Fruit fly (Drosophila melanogaster) whole organism, embryonic: ENCODE data around the gene Hand.

Source experiments
- Aef1 ChIP-seq: fragments of 200-800 bp; sonication (Bioruptor generic); IDR thresholded peaks from 3 replicates; pipeline ENCODE4 v1.3.6; 2022; ENCODE audit warnings: missing biosample characterization, missing genetic modification characterization
- Awh ChIP-seq: fragments of 200-800 bp; sonication (Bioruptor generic); IDR thresholded peaks from 2 replicates; pipeline ENCODE4, ENCODE4 v1.3.6; 2022; ENCODE audit warnings: missing biosample characterization, missing genetic modification characterization
- B-H2 ChIP-seq: fragments of 200-800 bp; sonication (Bioruptor generic); optimal IDR thresholded peaks from 2 replicates; lab custom pipeline; 2018; ENCODE audit warnings: missing biosample characterization, mild to moderate bottlenecking, missing genetic modification characterization
- Blimp-1 ChIP-seq: fragments of 200-800 bp; sonication (Bioruptor generic); optimal IDR thresholded peaks from 3 replicates; lab custom pipeline; 2018; ENCODE audit warnings: missing biosample characterization, missing genetic modification characterization, mild to moderate bottlenecking, moderate library complexity, missing genetic modification reagents
- CG10147 ChIP-seq: fragments of 200-800 bp; sonication (Bioruptor generic); optimal IDR thresholded peaks from 2 replicates; lab custom pipeline; 2019; ENCODE audit warnings: missing biosample characterization, mild to moderate bottlenecking, missing genetic modification characterization, moderate library complexity
- CG10979 ChIP-seq: fragments of 200-800 bp; sonication (Bioruptor generic); optimal IDR thresholded peaks from 2 replicates; lab custom pipeline; 2018; ENCODE audit warnings: missing biosample characterization, mild to moderate bottlenecking, missing genetic modification characterization, moderate library complexity
- CG12659 ChIP-seq: fragments of 200-800 bp; sonication (Bioruptor generic); optimal IDR thresholded peaks from 3 replicates; lab custom pipeline; 2017; ENCODE audit warnings: mild to moderate bottlenecking, missing biosample characterization, missing genetic modification reagents, missing genetic modification characterization
- CG1529 ChIP-seq: fragments of 200-800 bp; sonication (Bioruptor generic); optimal IDR thresholded peaks from 3 replicates; lab custom pipeline; 2018; ENCODE audit warnings: missing biosample characterization, missing genetic modification characterization
- CG15696 ChIP-seq: fragments of 200-800 bp; sonication (Bioruptor generic); optimal IDR thresholded peaks from 2 replicates; lab custom pipeline; 2019; ENCODE audit warnings: missing biosample characterization, mild to moderate bottlenecking, missing genetic modification characterization, moderate library complexity
- CG1647 ChIP-seq: fragments of 200-800 bp; sonication (Bioruptor generic); optimal IDR thresholded peaks from 3 replicates; lab custom pipeline; 2016; ENCODE audit warnings: missing biosample characterization, missing genetic modification characterization
- CG16813 ChIP-seq: fragments of 200-800 bp; sonication (Bioruptor generic); IDR thresholded peaks from 3 replicates; pipeline ENCODE4 v1.3.6; 2022; ENCODE audit warnings: missing biosample characterization, missing genetic modification characterization; ENCODE audit not compliant: partially characterized antibody
- CG17186 ChIP-seq: fragments of 200-800 bp; sonication (Bioruptor generic); optimal IDR thresholded peaks from 3 replicates; lab custom pipeline; 2017; ENCODE audit warnings: missing biosample characterization, missing genetic modification reagents, missing genetic modification characterization
- CG2712 ChIP-seq: fragments of 200-800 bp; optimal IDR thresholded peaks from 3 replicates; lab custom pipeline; 2019; ENCODE audit warnings: missing biosample characterization, mild to moderate bottlenecking, missing genetic modification characterization, moderate library complexity
- CG31441 ChIP-seq: fragments of 200-800 bp; sonication (Bioruptor generic); IDR thresholded peaks from 2 replicates; pipeline ENCODE4 v1.3.6; 2022; ENCODE audit warnings: missing biosample characterization, missing genetic modification characterization
- CG34376 ChIP-seq: fragments of 200-800 bp; sonication (Bioruptor generic); optimal IDR thresholded peaks from 2 replicates; lab custom pipeline; 2018; ENCODE audit warnings: missing biosample characterization, mild to moderate bottlenecking, missing genetic modification characterization
- CG5953 ChIP-seq: fragments of 200-800 bp; sonication (Bioruptor generic); IDR thresholded peaks from 2 replicates; pipeline ENCODE4 v1.3.6; 2022; ENCODE audit warnings: missing biosample characterization, missing genetic modification characterization
- CG7357 ChIP-seq: fragments of 200-800 bp; sonication (Bioruptor generic); IDR thresholded peaks from 3 replicates; pipeline ENCODE4 v1.3.6; 2022; ENCODE audit warnings: missing biosample characterization, missing genetic modification characterization
- CG8290 ChIP-seq, 3 experiments: fragments of 200-800 bp; sonication (Bioruptor generic); optimal IDR thresholded peaks; 2 replicates each; lab custom pipeline; 2016 to 2019; ENCODE audit warnings: missing biosample characterization in 3 of 3, missing genetic modification characterization in 3 of 3, mild to moderate bottlenecking in 2 of 3, moderate library complexity in 1 of 3
- CG9437 ChIP-seq: fragments of 200-800 bp; sonication (Bioruptor generic); optimal IDR thresholded peaks from 2 replicates; lab custom pipeline; 2018; ENCODE audit warnings: missing biosample characterization, mild to moderate bottlenecking, missing genetic modification characterization
- CkIIα-i1 ChIP-seq: fragments of 200-800 bp; sonication (Bioruptor generic); IDR thresholded peaks from 2 replicates; pipeline ENCODE4 v1.3.6; 2022; ENCODE audit warnings: missing biosample characterization, missing genetic modification characterization
- Dref ChIP-seq: fragments of 200-800 bp; sonication (Bioruptor generic); IDR thresholded peaks from 2 replicates; pipeline ENCODE4 v1.3.6; 2022; ENCODE audit warnings: missing biosample characterization, missing genetic modification characterization
- Myb ChIP-seq: fragments of 200-800 bp; sonication (Bioruptor generic); optimal IDR thresholded peaks from 2 replicates; lab custom pipeline; 2016; ENCODE audit warnings: missing biosample characterization, missing genetic modification characterization
- Neu2 ChIP-seq: fragments of 200-800 bp; sonication (Bioruptor generic); optimal IDR thresholded peaks from 3 replicates; lab custom pipeline; 2016; ENCODE audit warnings: missing biosample characterization, missing genetic modification characterization, borderline replicate concordance
- Opbp ChIP-seq: fragments of 200-800 bp; sonication (Bioruptor generic); IDR thresholded peaks from 3 replicates; pipeline ENCODE4 v1.3.6; 2022; ENCODE audit warnings: missing biosample characterization, missing genetic modification characterization; ENCODE audit not compliant: partially characterized antibody
- Trl ChIP-seq, 3 experiments: fragments of >200 bp in 2 of 3; fragments of 200-800 bp in 1 of 3; sonication (Bioruptor generic) in 1 of 3; optimal IDR thresholded peaks; 2 replicates in 1 of 3; 3 replicates in 2 of 3; lab custom pipeline; 2016 to 2017; ENCODE audit warnings: missing biosample characterization in 1 of 3, missing genetic modification characterization in 1 of 3
- Xrp1 ChIP-seq: fragments of 200-800 bp; sonication (Bioruptor generic); IDR thresholded peaks from 2 replicates; pipeline ENCODE4 v1.3.6; 2022; ENCODE audit warnings: missing biosample characterization, missing genetic modification characterization
- bowl ChIP-seq: fragments of 200-800 bp; sonication (Bioruptor generic); IDR thresholded peaks from 2 replicates; pipeline ENCODE4 v1.3.6; 2022; ENCODE audit warnings: missing biosample characterization, missing genetic modification characterization
- btn ChIP-seq: fragments of 200-800 bp; sonication (Bioruptor generic); optimal IDR thresholded peaks from 2 replicates; lab custom pipeline; 2016; ENCODE audit warnings: missing biosample characterization, missing genetic modification characterization
- caup ChIP-seq: fragments of 200-800 bp; sonication (Bioruptor generic); optimal IDR thresholded peaks from 3 replicates; lab custom pipeline; 2017; ENCODE audit warnings: missing biosample characterization, mild to moderate bottlenecking, missing genetic modification characterization, moderate library complexity; ENCODE audit not compliant: severe bottlenecking
- da ChIP-seq: fragments of 200-800 bp; sonication (Bioruptor generic); optimal IDR thresholded peaks from 2 replicates; lab custom pipeline; 2016; ENCODE audit warnings: missing biosample characterization, missing genetic modification characterization
- disco-r ChIP-seq: fragments of 200-800 bp; sonication (Bioruptor generic); optimal IDR thresholded peaks from 2 replicates; lab custom pipeline; 2016; ENCODE audit warnings: missing biosample characterization, missing genetic modification characterization
- emc ChIP-seq: fragments of 200-800 bp; sonication (Bioruptor generic); optimal IDR thresholded peaks from 2 replicates; lab custom pipeline; 2016; ENCODE audit warnings: missing biosample characterization, missing genetic modification characterization
- esg ChIP-seq: fragments of 200-800 bp; sonication (Bioruptor generic); conservative IDR thresholded peaks from 2 replicates; pipeline ENCODE4 v1.3.6; 2022; ENCODE audit warnings: missing biosample characterization, missing genetic modification characterization
- exex ChIP-seq: fragments of 200-800 bp; sonication (Bioruptor generic); optimal IDR thresholded peaks from 4 replicates; lab custom pipeline; 2018; ENCODE audit warnings: missing biosample characterization, mild to moderate bottlenecking, missing genetic modification characterization, moderate library complexity
- fd102C ChIP-seq: fragments of 200-800 bp; sonication (Bioruptor generic); optimal IDR thresholded peaks from 2 replicates; lab custom pipeline; 2018; ENCODE audit warnings: missing biosample characterization, mild to moderate bottlenecking, missing genetic modification characterization, moderate library complexity
- jing ChIP-seq: fragments of 200-800 bp; sonication (Bioruptor generic); optimal IDR thresholded peaks from 2 replicates; lab custom pipeline; 2018; ENCODE audit warnings: missing biosample characterization, mild to moderate bottlenecking, missing genetic modification characterization
- lab ChIP-seq: fragments of 200-800 bp; sonication (Bioruptor generic); optimal IDR thresholded peaks from 3 replicates; lab custom pipeline; 2017; ENCODE audit warnings: missing biosample characterization, missing genetic modification characterization, mild to moderate bottlenecking, moderate library complexity, missing genetic modification reagents
- lov ChIP-seq, 2 experiments: fragments of 200-800 bp in 1 of 2; fragments of >200 bp in 1 of 2; sonication (Bioruptor generic) in 1 of 2; IDR thresholded peaks in 1 of 2; optimal IDR thresholded peaks in 1 of 2; 2 replicates in 1 of 2; 3 replicates in 1 of 2; pipeline versions ENCODE4 v1.3.6 to Lab custom; 2017 to 2022; ENCODE audit warnings: missing biosample characterization in 1 of 2, missing genetic modification characterization in 1 of 2
- nmo ChIP-seq: fragments of 200-800 bp; sonication (Bioruptor generic); optimal IDR thresholded peaks from 2 replicates; lab custom pipeline; 2018; ENCODE audit warnings: missing biosample characterization, mild to moderate bottlenecking, missing genetic modification characterization, moderate library complexity
- peb ChIP-seq: fragments of 200-800 bp; sonication (Bioruptor generic); IDR thresholded peaks from 2 replicates; pipeline ENCODE4 v1.3.6; 2022; ENCODE audit warnings: missing biosample characterization, missing genetic modification characterization
- sd ChIP-seq: fragments of 200-800 bp; sonication (Bioruptor generic); optimal IDR thresholded peaks from 3 replicates; lab custom pipeline; 2018; ENCODE audit warnings: missing biosample characterization, mild to moderate bottlenecking, missing genetic modification characterization, moderate library complexity
- sens ChIP-seq: fragments of 200-800 bp; sonication (Bioruptor generic); peaks from one replicate; lab custom pipeline; 2016; ENCODE audit warnings: missing biosample characterization, missing genetic modification characterization
- sug ChIP-seq: fragments of 200-800 bp; optimal IDR thresholded peaks from 2 replicates; lab custom pipeline; 2019; ENCODE audit warnings: missing biosample characterization, mild to moderate bottlenecking, missing genetic modification characterization, moderate library complexity
- tin ChIP-seq: fragments of 200-800 bp; sonication (Bioruptor generic); optimal IDR thresholded peaks from 3 replicates; lab custom pipeline; 2016; ENCODE audit warnings: missing biosample characterization, missing genetic modification characterization
- unc-4 ChIP-seq: fragments of 200-800 bp; sonication (Bioruptor generic); IDR thresholded peaks from 2 replicates; pipeline ENCODE4 v1.3.6; 2022; ENCODE audit warnings: missing biosample characterization, missing genetic modification characterization; ENCODE audit not compliant: partially characterized antibody
- usp ChIP-seq: fragments of >200 bp; optimal IDR thresholded peaks from 2 replicates; lab custom pipeline; 2017; ENCODE audit warnings: missing biosample characterization, missing genetic modification characterization
- zen ChIP-seq: fragments of 200-800 bp; sonication (Bioruptor generic); optimal IDR thresholded peaks from 3 replicates; lab custom pipeline; 2018; ENCODE audit warnings: missing biosample characterization, mild to moderate bottlenecking, missing genetic modification characterization, moderate library complexity

Gene Hand

dm6 chr2L:10333091-10333991 lies 38.2 kb upstream of the Hand start, which contains the start of gene GATAd (continued):
- TF ChIP-seq lov (optimal IDR thresholded peaks at IDR 0.05; lab: Kevin White, UChicago) (no peak), lov (GFP tag; IDR thresholded peaks at IDR 0.05; lab: Robert Waterston, UW) (no peak), Dref (GFP tag; lab: Robert Waterston, UW) (peak; percentile 62), btn (GFP tag; lab: Kevin White, UChicago) (no peak), Awh (GFP tag; lab: Robert Waterston, UW) (no peak), CG5953 (GFP tag; lab: Robert Waterston, UW) (no peak), fd102C (GFP tag; lab: Kevin White, UChicago) (no peak), Trl (optimal IDR thresholded peaks at IDR 0.05; lab: Kevin White, UChicago) (no peak), Trl (GFP tag; optimal IDR thresholded peaks at IDR 0.05; lab: Kevin White, UChicago) (no peak), CG31441 (GFP tag; lab: Robert Waterston, UW) (no peak), CG1647 (GFP tag; lab: Kevin White, UChicago) (no peak), sug (tag; lab: Kevin White, UChicago) (peak; percentile 24), bowl (GFP tag; lab: Robert Waterston, UW) (no peak), tin (GFP tag; lab: Kevin White, UChicago) (no peak), jing (GFP tag; lab: Kevin White, UChicago) (no peak), CG9437 (GFP tag; lab: Kevin White, UChicago) (no peak), lab (GFP tag; lab: Kevin White, UChicago) (no peak), sd (tag; lab: Kevin White, UChicago) (no peak), CG1529 (GFP tag; lab: Kevin White, UChicago) (no peak), CG10979 (tag; lab: Kevin White, UChicago) (no peak), sens (GFP tag; lab: Kevin White, UChicago) (peak; percentile 67), Myb (GFP tag; lab: Kevin White, UChicago) (peak; percentile 30), CG17186 (GFP tag; lab: Kevin White, UChicago) (no peak), CG12659 (GFP tag; lab: Kevin White, UChicago) (peak; percentile 65), CG7357 (GFP tag; lab: Robert Waterston, UW) (no peak), CG2712 (tag; lab: Kevin White, UChicago) (peak; percentile 46), CG16813 (no peak), Xrp1 (no peak), exex (tag; lab: Kevin White, UChicago) (peak; percentile 18), Aef1 (GFP tag; lab: Robert Waterston, UW) (no peak), usp (GFP tag; lab: Kevin White, UChicago) (no peak), da (GFP tag; lab: Kevin White, UChicago) (no peak), B-H2 (GFP tag; lab: Kevin White, UChicago) (no peak), caup (no peak), nmo (GFP tag; lab: Kevin White, UChicago) (peak; percentile 25), unc-4 (GFP tag; lab: Robert Waterston, UW) (no peak; the same call in 1 of the 2 replicates), Opbp (GFP tag; lab: Robert Waterston, UW) (no peak), CG10147 (GFP tag; lab: Kevin White, UChicago) (peak; percentile 6), Blimp-1 (GFP tag; lab: Kevin White, UChicago) (no peak), Neu2 (GFP tag; lab: Kevin White, UChicago) (no peak), disco-r (GFP tag; lab: Kevin White, UChicago) (no peak), CG8290 (GFP tag; optimal IDR thresholded peaks at IDR 0.05; lab: Kevin White, UChicago) (no peak), CG8290 (tag; optimal IDR thresholded peaks at IDR 0.05; lab: Kevin White, UChicago) (no peak), CkIIα-i1 (GFP tag; lab: Robert Waterston, UW) (no peak), esg (GFP tag; lab: Robert Waterston, UW) (no peak), CG15696 (tag; lab: Kevin White, UChicago) (no peak), peb (no peak), zen (tag; lab: Kevin White, UChicago) (peak; percentile 23), emc (GFP tag; lab: Kevin White, UChicago) (no peak), CG34376 (GFP tag; lab: Kevin White, UChicago) (no peak)
